Fruit fly (Drosophila melanogaster) S2 (cell line): Measurements from ENCODE around the gene siz.

Experiments
- CG8478 ChIP-seq: fragments of >200 bp; optimal IDR thresholded peaks from 2 replicates; lab custom pipeline; 2018
- CTCF ChIP-seq, 2 experiments: fragments of >200 bp; optimal IDR thresholded peaks; 2 replicates each; lab custom pipeline; 2018

DNA sequence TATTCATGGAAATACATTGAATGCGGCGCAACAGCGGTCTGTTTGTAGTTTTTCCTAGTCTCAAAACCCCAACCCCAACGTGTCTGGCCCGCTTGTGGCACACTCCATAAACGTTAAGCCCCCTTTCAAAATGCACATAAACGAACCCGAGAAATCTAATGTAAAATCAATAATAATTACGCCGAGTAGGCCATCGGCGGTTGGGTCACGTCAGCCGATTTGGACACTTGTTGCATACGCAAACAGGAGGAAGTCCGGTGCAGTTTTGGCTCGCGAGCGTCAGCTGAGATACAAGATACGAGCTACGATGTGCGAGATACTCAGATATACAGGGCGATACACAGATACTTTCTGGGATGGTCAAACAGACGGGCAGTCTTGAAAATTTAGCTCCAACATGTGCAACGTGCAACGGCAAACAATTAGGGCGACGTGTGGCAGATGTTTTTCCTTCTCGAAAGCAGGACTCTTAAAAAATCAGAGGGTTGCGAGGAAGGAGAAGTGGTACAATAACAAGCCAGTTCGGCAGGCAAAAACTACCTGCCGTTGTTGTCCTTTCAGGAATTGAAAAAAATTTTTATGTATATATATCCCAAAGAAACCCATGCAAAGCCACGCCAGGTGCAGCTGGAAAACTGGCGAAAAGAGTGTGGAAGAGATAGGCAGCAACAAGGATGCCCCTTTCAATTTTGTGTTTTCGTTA lies 32.0 kb downstream of the siz start:
- no peak for TF ChIP-seq CG8478
- TF ChIP-seq CTCF (optimal IDR thresholded peaks at IDR 0.05; lab: Kevin White, UChicago): no peak
